Worm (Caenorhabditis elegans) whole organism, young adult: ENCODE data around the gene T26E4.2.

Experiments used
- B0261.1 ChIP-seq: sonication (generic microtip); optimal IDR thresholded peaks from 2 replicates; lab custom pipeline; 2016; ENCODE audit warnings: mild to moderate bottlenecking, missing genetic modification characterization, moderate library complexity, missing compliant biosample characterization
- C06A6.2 ChIP-seq: fragments of 200-800 bp; sonication (Bioruptor generic); conservative IDR thresholded peaks from 2 replicates; pipeline ENCODE4 v1.3.6; 2022; ENCODE audit warnings: missing genetic modification characterization, missing compliant biosample characterization
- F33H1.4 ChIP-seq: fragments of 200-800 bp; sonication (Bioruptor generic); IDR thresholded peaks from 2 replicates; pipeline ENCODE4 v1.3.6; 2022; ENCODE audit warnings: missing genetic modification reagents, missing genetic modification characterization, missing compliant biosample characterization
- F37B4.10 ChIP-seq: fragments of 200-800 bp; sonication (Bioruptor generic); IDR thresholded peaks from 2 replicates; pipeline ENCODE4 v1.3.6; 2022; ENCODE audit warnings: missing genetic modification characterization, missing compliant biosample characterization
- K12H6.12 ChIP-seq: fragments of 200-800 bp; sonication (Bioruptor generic); optimal IDR thresholded peaks from 2 replicates; lab custom pipeline; 2018; ENCODE audit warnings: mild to moderate bottlenecking, missing genetic modification characterization, missing compliant biosample characterization
- Y53G8AR.9 ChIP-seq: fragments of 200-800 bp; sonication (Bioruptor generic); conservative IDR thresholded peaks from 2 replicates; pipeline ENCODE4 v1.3.6; 2022; ENCODE audit warnings: missing genetic modification reagents, missing genetic modification characterization, missing compliant biosample characterization
- Y67H2A.10 ChIP-seq: fragments of 200-800 bp; sonication (Bioruptor generic); conservative IDR thresholded peaks from 2 replicates; pipeline ENCODE4 v1.3.6; 2022; ENCODE audit warnings: missing genetic modification reagents, missing genetic modification characterization, missing compliant biosample characterization
- aptf-2 ChIP-seq: fragments of 200-800 bp; sonication (Bioruptor generic); conservative IDR thresholded peaks from 2 replicates; pipeline ENCODE4 v1.3.6; 2022; ENCODE audit warnings: missing genetic modification reagents, missing genetic modification characterization, missing compliant biosample characterization
- attf-3 ChIP-seq: fragments of 200-800 bp; sonication (Bioruptor generic); conservative IDR thresholded peaks from 2 replicates; pipeline ENCODE4 v1.3.6; 2022; ENCODE audit warnings: missing genetic modification reagents, missing genetic modification characterization, missing compliant biosample characterization
- cebp-2 ChIP-seq: fragments of 200-800 bp; sonication (Bioruptor generic); IDR thresholded peaks from 2 replicates; pipeline ENCODE4 v1.3.6; 2022; ENCODE audit warnings: missing genetic modification characterization, missing compliant biosample characterization
- ceh-100 ChIP-seq: fragments of 200-800 bp; sonication (Bioruptor generic); IDR thresholded peaks from 2 replicates; pipeline ENCODE4 v1.3.6; 2022; ENCODE audit warnings: missing genetic modification reagents, missing genetic modification characterization, missing compliant biosample characterization
- ceh-40 ChIP-seq: fragments of 200-800 bp; sonication (Bioruptor generic); IDR thresholded peaks from 2 replicates; pipeline ENCODE4 v1.3.6; 2022; ENCODE audit warnings: missing genetic modification characterization, missing compliant biosample characterization
- ceh-79 ChIP-seq: sonication (generic microtip); optimal IDR thresholded peaks from 2 replicates; lab custom pipeline; 2017; ENCODE audit warnings: mild to moderate bottlenecking, missing genetic modification characterization, missing compliant biosample characterization
- die-1 ChIP-seq: sonication (generic microtip); optimal IDR thresholded peaks from 2 replicates; lab custom pipeline; 2016; ENCODE audit warnings: missing genotype, mild to moderate bottlenecking, missing genetic modification characterization, missing compliant biosample characterization
- dpl-1 ChIP-seq: fragments of 150-350 bp; optimal IDR thresholded peaks from 2 replicates; lab custom pipeline; 2014; ENCODE audit warnings: missing biosample characterization, missing genetic modification reagents, missing genetic modification characterization
- egl-18 ChIP-seq: fragments of 200-800 bp; sonication (Bioruptor generic); IDR thresholded peaks from 2 replicates; pipeline ENCODE4 v1.3.6; 2022; ENCODE audit warnings: missing genetic modification reagents, missing genetic modification characterization, missing compliant biosample characterization
- egrh-3 ChIP-seq: fragments of 200-800 bp; sonication (Bioruptor generic); IDR thresholded peaks from 2 replicates; pipeline ENCODE4 v1.3.6; 2022; ENCODE audit warnings: missing genetic modification reagents, missing genetic modification characterization, missing compliant biosample characterization
- fkh-3 ChIP-seq: sonication (generic microtip); optimal IDR thresholded peaks from 2 replicates; lab custom pipeline; 2016; ENCODE audit warnings: mild to moderate bottlenecking, missing genetic modification characterization, missing compliant biosample characterization
- gei-17 ChIP-seq: fragments of 200-800 bp; sonication (Bioruptor generic); optimal IDR thresholded peaks from 2 replicates; lab custom pipeline; 2018; ENCODE audit warnings: mild to moderate bottlenecking, missing genetic modification characterization, missing compliant biosample characterization
- hlh-12 ChIP-seq: sonication (generic microtip); optimal IDR thresholded peaks from 2 replicates; lab custom pipeline; 2016; ENCODE audit warnings: missing genetic modification characterization, missing compliant biosample characterization
- hrde-1 ChIP-seq: sonication (generic microtip); optimal IDR thresholded peaks from 2 replicates; lab custom pipeline; 2016; ENCODE audit warnings: missing genetic modification characterization, mild to moderate bottlenecking, missing compliant biosample characterization, moderate library complexity, missing genotype, missing genetic modification reagents, borderline replicate concordance
- lin-26 ChIP-seq: fragments of 200-800 bp; sonication (Bioruptor generic); IDR thresholded peaks from 2 replicates; pipeline ENCODE4 v1.3.6; 2022; ENCODE audit warnings: missing genetic modification reagents, missing genetic modification characterization, missing compliant biosample characterization
- lin-54 ChIP-seq: fragments of 200-800 bp; sonication (Bioruptor generic); optimal IDR thresholded peaks from 2 replicates; lab custom pipeline; 2018; ENCODE audit warnings: mild to moderate bottlenecking, missing genetic modification characterization, missing compliant biosample characterization
- lir-1 ChIP-seq: fragments of 200-800 bp; sonication (Bioruptor generic); conservative IDR thresholded peaks from 2 replicates; pipeline ENCODE4 v1.3.6; 2022; ENCODE audit warnings: missing genetic modification reagents, missing genetic modification characterization, missing compliant biosample characterization
- lsy-27 ChIP-seq: sonication (generic microtip); optimal IDR thresholded peaks from 2 replicates; lab custom pipeline; 2017; ENCODE audit warnings: missing genetic modification characterization, mild to moderate bottlenecking, missing compliant biosample characterization, antibody characterized with exemption, missing genotype, borderline replicate concordance; ENCODE audit not compliant: insufficient read depth
- madf-6 ChIP-seq: fragments of 200-800 bp; sonication (Bioruptor generic); IDR thresholded peaks from 2 replicates; pipeline ENCODE4 v1.3.6; 2022; ENCODE audit warnings: missing genetic modification reagents, missing genetic modification characterization, missing compliant biosample characterization
- madf-8 ChIP-seq: fragments of 200-800 bp; sonication (Bioruptor generic); conservative IDR thresholded peaks from 2 replicates; pipeline ENCODE4 v1.3.6; 2022; ENCODE audit warnings: missing genetic modification reagents, missing genetic modification characterization, missing compliant biosample characterization
- mcd-1 ChIP-seq: fragments of 200-800 bp; sonication (Bioruptor generic); IDR thresholded peaks from 2 replicates; pipeline ENCODE4 v1.3.6; 2022; ENCODE audit warnings: missing genetic modification reagents, missing genetic modification characterization, missing compliant biosample characterization
- mel-28 ChIP-seq: sonication (generic microtip); optimal IDR thresholded peaks from 2 replicates; lab custom pipeline; 2016; ENCODE audit warnings: borderline replicate concordance, mild to moderate bottlenecking, missing genetic modification characterization, missing compliant biosample characterization
- mxl-1 ChIP-seq: sonication (generic microtip); optimal IDR thresholded peaks from 2 replicates; lab custom pipeline; 2016; ENCODE audit warnings: missing genetic modification characterization, missing compliant biosample characterization
- nfya-2 ChIP-seq: fragments of 200-800 bp; sonication (Bioruptor generic); IDR thresholded peaks from 2 replicates; pipeline ENCODE4 v1.3.6; 2022; ENCODE audit warnings: missing genetic modification reagents, missing genetic modification characterization, missing compliant biosample characterization
- nhr-120 ChIP-seq: fragments of 200-800 bp; sonication (Bioruptor generic); IDR thresholded peaks from 2 replicates; pipeline ENCODE4 v1.3.6; 2022; ENCODE audit warnings: missing genetic modification characterization, missing compliant biosample characterization
- rpc-1 ChIP-seq, 2 experiments: fragments of 150-350 bp in 1 of 2; sonication (generic microtip) in 1 of 2; optimal IDR thresholded peaks; 2 replicates each; lab custom pipeline; 2014 to 2018; ENCODE audit warnings: missing biosample characterization in 1 of 2, missing genetic modification characterization in 1 of 2, missing genetic modification reagents in 1 of 2, missing genotype in 1 of 2
- snpc-1.1 ChIP-seq: sonication (generic microtip); optimal IDR thresholded peaks from 2 replicates; lab custom pipeline; 2017; ENCODE audit warnings: missing genetic modification characterization, mild to moderate bottlenecking, missing compliant biosample characterization, antibody characterized with exemption, moderate library complexity, missing genotype, missing genetic modification reagents; ENCODE audit not compliant: insufficient read depth
- snpc-1.3 ChIP-seq: sonication (generic microtip); optimal IDR thresholded peaks from 2 replicates; lab custom pipeline; 2017; ENCODE audit warnings: missing genetic modification characterization, mild to moderate bottlenecking, missing compliant biosample characterization, antibody characterized with exemption, moderate library complexity, missing genotype, missing genetic modification reagents; ENCODE audit not compliant: insufficient read depth
- snpc-4 ChIP-seq, 5 experiments: fragments of 150-350 bp in 1 of 5; sonication (generic microtip) in 4 of 5; optimal IDR thresholded peaks; 2 replicates each; lab custom pipeline; 2014 to 2018; ENCODE audit warnings: missing genetic modification characterization in 5 of 5, missing biosample characterization in 3 of 5, antibody characterized with exemption in 2 of 5, mild to moderate bottlenecking in 2 of 5, missing compliant biosample characterization in 2 of 5, missing genotype in 2 of 5, moderate library complexity in 2 of 5, missing genetic modification reagents in 1 of 5
- zim-3 ChIP-seq: sonication (generic microtip); optimal IDR thresholded peaks from 2 replicates; lab custom pipeline; 2017; ENCODE audit warnings: mild to moderate bottlenecking, missing genetic modification characterization, moderate library complexity, missing compliant biosample characterization
- ztf-22 ChIP-seq: fragments of 200-800 bp; sonication (Bioruptor generic); optimal IDR thresholded peaks from 2 replicates; lab custom pipeline; 2018; ENCODE audit warnings: mild to moderate bottlenecking, missing genetic modification characterization, moderate library complexity, missing compliant biosample characterization
- ztf-26 ChIP-seq: sonication (generic microtip); optimal IDR thresholded peaks from 2 replicates; lab custom pipeline; 2017; ENCODE audit warnings: missing genetic modification characterization, missing compliant biosample characterization
- ztf-3 ChIP-seq: fragments of 200-800 bp; sonication (Bioruptor generic); optimal IDR thresholded peaks from 2 replicates; lab custom pipeline; 2018; ENCODE audit warnings: mild to moderate bottlenecking, missing genetic modification characterization, missing compliant biosample characterization
- ztf-6 ChIP-seq: fragments of 200-800 bp; sonication (Bioruptor generic); IDR thresholded peaks from 2 replicates; pipeline ENCODE4 v1.3.6; 2022; ENCODE audit warnings: missing genetic modification reagents, missing genetic modification characterization, missing compliant biosample characterization

The T26E4.2 gene

ce11 chrV:15821398-15821797 lies 40.2 kb downstream of the T26E4.2 start, which contains the start of gene srbc-49:
TSS of gene srbc-49 (plus strand) at chrV:15821698.
- TF ChIP-seq Y67H2A.10 (GFP tag; lab: Robert Waterston, UW) (no peak), lin-54 (no peak), egrh-3 (GFP tag; lab: Robert Waterston, UW) (no peak), cebp-2 (GFP tag; lab: Robert Waterston, UW) (no peak), mel-28 (tag; lab: Kevin White, UChicago) (no peak), madf-6 (GFP tag; lab: Robert Waterston, UW) (no peak), ceh-79 (tag; lab: Kevin White, UChicago) (no peak)

DNA sequence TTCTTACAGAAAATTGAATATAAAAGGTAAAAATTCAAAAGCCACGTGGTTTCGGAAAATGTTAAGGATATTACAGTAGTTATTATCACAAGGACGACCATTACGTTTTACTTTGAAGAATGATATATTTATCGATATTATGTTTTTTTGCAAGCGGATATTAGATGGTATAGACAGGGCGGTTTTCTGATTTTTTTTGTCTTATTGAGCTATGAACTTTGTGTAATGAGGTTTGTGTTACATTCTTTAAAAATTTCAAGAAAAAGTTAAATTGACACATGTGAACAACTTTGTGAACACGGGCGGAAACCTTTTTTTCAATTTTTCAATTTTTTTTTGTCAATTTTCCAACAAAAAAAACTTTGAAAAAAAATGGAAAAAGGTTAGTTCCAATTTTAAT lies 43.7 kb downstream of the T26E4.2 start, which contains the start of gene srbc-50:
Gene srbc-50 (minus strand): TSS at position 101 of the 400 bp plus-strand sequence.
- no peak for TF ChIP-seq lir-1 (GFP tag; lab: Robert Waterston, UW)
- no peak for TF ChIP-seq rpc-1 (optimal IDR thresholded peaks at IDR 0.05; lab: Kevin White, UChicago)
- TF ChIP-seq rpc-1 (tag; optimal IDR thresholded peaks at IDR 0.05; lab: Kevin White, UChicago): no peak
- no peak for TF ChIP-seq mcd-1
- TF ChIP-seq C06A6.2: no peak
- no peak for TF ChIP-seq zim-3
- no peak for TF ChIP-seq K12H6.12 (tag; lab: Kevin White, UChicago)
- TF ChIP-seq fkh-3: no peak
- no peak for TF ChIP-seq F37B4.10
- no peak for TF ChIP-seq B0261.1 (tag; lab: Kevin White, UChicago)
- no peak for TF ChIP-seq ceh-100 (GFP tag; lab: Robert Waterston, UW)
- no peak for TF ChIP-seq lsy-27 (tag; lab: Kevin White, UChicago)
- no peak for TF ChIP-seq nfya-2 (GFP tag; lab: Robert Waterston, UW)
- no peak for TF ChIP-seq ceh-40 (GFP tag; lab: Robert Waterston, UW)
- no peak for TF ChIP-seq snpc-1.1
- no peak for TF ChIP-seq hlh-12 (tag; lab: Kevin White, UChicago)
- TF ChIP-seq snpc-4 (GFP tag; optimal IDR thresholded peaks at IDR 0.05; lab: Kevin White, UChicago): no peak
- TF ChIP-seq snpc-4 (tag; optimal IDR thresholded peaks at IDR 0.05; lab: Kevin White, UChicago): no peak
- no peak for TF ChIP-seq ztf-22 (GFP tag; lab: Kevin White, UChicago)
- no peak for TF ChIP-seq madf-8 (GFP tag; lab: Robert Waterston, UW)
- no peak for TF ChIP-seq F33H1.4 (GFP tag; lab: Robert Waterston, UW)

DNA sequence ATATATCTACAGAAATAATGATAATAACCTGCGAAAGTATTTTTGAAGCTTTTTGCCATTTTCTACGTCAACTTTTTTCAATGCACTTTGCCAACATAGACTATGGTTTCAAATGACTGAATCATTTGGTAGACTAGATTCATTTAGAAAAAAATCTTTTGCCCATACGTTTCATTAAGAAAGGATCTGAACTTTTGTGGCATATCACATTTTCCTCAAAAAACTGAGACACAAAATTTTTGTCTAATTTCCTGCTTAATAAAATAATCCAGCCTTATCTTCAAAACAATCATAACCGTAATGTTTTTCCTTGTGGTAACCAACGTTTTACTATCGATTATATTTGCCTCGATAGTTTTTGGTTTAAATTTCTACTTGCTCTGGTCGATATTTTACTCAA lies 44.9 kb downstream of the T26E4.2 start, which contains the start of gene srbc-51:
Gene srbc-51 (plus strand): TSS at position 301 of the 400 bp plus-strand sequence.
- no peak for TF ChIP-seq attf-3 (GFP tag; lab: Robert Waterston, UW)
- TF ChIP-seq mxl-1: no peak
- TF ChIP-seq, all 124 proteins: peak for 0

DNA sequence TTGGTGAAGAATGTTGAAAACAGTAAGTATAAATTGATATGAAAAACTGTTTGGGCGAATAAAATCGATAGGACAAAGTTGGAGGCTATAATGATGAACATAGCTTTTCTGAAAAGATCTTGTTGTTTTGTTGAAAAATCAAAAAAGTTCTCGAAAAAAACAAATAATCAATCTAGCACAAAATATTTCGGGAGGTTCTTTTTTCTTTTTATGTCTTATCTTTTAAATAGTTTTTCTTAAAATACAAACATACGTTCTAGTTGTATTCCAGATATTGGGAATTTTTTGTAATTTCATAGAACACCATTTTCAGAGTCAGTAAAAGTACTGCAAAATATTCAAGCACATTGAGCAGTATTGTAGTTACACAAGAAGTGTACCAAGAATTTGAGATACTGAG lies 48.7 kb downstream of the T26E4.2 start, which contains the start of gene srbc-55:
Gene srbc-55 (minus strand): TSS at position 101 of the 400 bp plus-strand sequence.
- TF ChIP-seq lin-26 (GFP tag; lab: Robert Waterston, UW) (no peak), egl-18 (GFP tag; lab: Robert Waterston, UW) (no peak), die-1 (tag; lab: Kevin White, UChicago) (no peak), ztf-26 (tag; lab: Kevin White, UChicago) (no peak)

DNA sequence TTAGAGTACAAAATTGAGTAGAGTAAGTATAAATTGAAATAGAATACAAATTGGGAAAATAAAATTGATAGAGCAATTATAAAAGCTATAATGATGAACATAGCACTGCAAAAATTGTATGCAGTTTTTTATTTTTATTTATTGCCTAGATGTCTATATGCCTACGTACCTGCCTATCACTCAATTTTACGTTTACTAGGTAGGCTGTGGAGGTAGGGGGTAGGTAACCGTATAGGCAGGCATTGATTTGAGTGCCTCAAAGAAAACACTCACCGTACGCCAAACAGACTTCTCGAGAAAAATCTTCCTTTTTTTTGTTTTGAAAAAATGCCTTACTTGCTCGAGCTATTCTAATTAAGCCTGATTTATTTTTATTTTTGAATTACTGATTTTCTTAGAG lies 50.4 kb downstream of the T26E4.2 start, which contains the start of gene srbc-56:
Gene srbc-56 (minus strand): TSS at position 101 of the 400 bp plus-strand sequence.
- TF ChIP-seq die-1 (tag; lab: Kevin White, UChicago): no peak
- TF ChIP-seq nhr-120 (GFP tag; lab: Robert Waterston, UW): no peak
- no peak for TF ChIP-seq gei-17 (GFP tag; lab: Kevin White, UChicago)
- no peak for TF ChIP-seq snpc-1.3 (tag; lab: Kevin White, UChicago)
- no peak for TF ChIP-seq Y53G8AR.9 (GFP tag; lab: Robert Waterston, UW)
- TF ChIP-seq ceh-100 (GFP tag; lab: Robert Waterston, UW): no peak
- no peak for TF ChIP-seq ceh-79 (tag; lab: Kevin White, UChicago)
- TF ChIP-seq lsy-27 (tag; lab: Kevin White, UChicago): no peak
- no peak for TF ChIP-seq ztf-6 (GFP tag; lab: Robert Waterston, UW)
- no peak for TF ChIP-seq hrde-1 (tag; lab: Kevin White, UChicago)
- no peak for TF ChIP-seq dpl-1 (GFP tag; lab: Kevin White, UChicago)
- TF ChIP-seq ztf-3 (GFP tag; lab: Kevin White, UChicago): no peak
- TF ChIP-seq madf-6 (GFP tag; lab: Robert Waterston, UW): no peak
- no peak for TF ChIP-seq aptf-2 (GFP tag; lab: Robert Waterston, UW)
